Fruit fly (Drosophila melanogaster) whole organism, embryonic: ENCODE results near the gene Vps39.
A peak's percentile ranks its signal among the peaks of the same experiment; 100 is the strongest.

Source experiments
- Antp ChIP-seq: fragments of 200-800 bp; sonication (Bioruptor generic); optimal IDR thresholded peaks from 3 replicates; lab custom pipeline; 2016; ENCODE audit warnings: missing biosample characterization, missing genetic modification characterization
- Atf6 ChIP-seq: fragments of 200-800 bp; sonication (Bioruptor generic); IDR thresholded peaks from 2 replicates; pipeline ENCODE4 v1.3.6; 2022; ENCODE audit warnings: missing biosample characterization, missing genetic modification characterization
- Blimp-1 ChIP-seq: fragments of 200-800 bp; sonication (Bioruptor generic); optimal IDR thresholded peaks from 3 replicates; lab custom pipeline; 2018; ENCODE audit warnings: missing biosample characterization, missing genetic modification characterization, mild to moderate bottlenecking, moderate library complexity, missing genetic modification reagents
- BtbVII ChIP-seq: fragments of 200-800 bp; sonication (Bioruptor generic); optimal IDR thresholded peaks from 3 replicates; lab custom pipeline; 2017; ENCODE audit warnings: missing biosample characterization, mild to moderate bottlenecking, missing genetic modification characterization
- CG10979 ChIP-seq: fragments of 200-800 bp; sonication (Bioruptor generic); optimal IDR thresholded peaks from 2 replicates; lab custom pipeline; 2018; ENCODE audit warnings: missing biosample characterization, mild to moderate bottlenecking, missing genetic modification characterization, moderate library complexity
- CG13775 ChIP-seq: fragments of 200-800 bp; sonication (Bioruptor generic); optimal IDR thresholded peaks from 3 replicates; lab custom pipeline; 2017; ENCODE audit warnings: missing biosample characterization, mild to moderate bottlenecking, missing genetic modification characterization
- CG15269 ChIP-seq: fragments of 200-800 bp; sonication (Bioruptor generic); optimal IDR thresholded peaks from 2 replicates; lab custom pipeline; 2018; ENCODE audit warnings: missing biosample characterization, mild to moderate bottlenecking, missing genetic modification characterization, moderate library complexity
- CG15601 ChIP-seq: fragments of 200-800 bp; sonication (Bioruptor generic); optimal IDR thresholded peaks from 3 replicates; lab custom pipeline; 2019; ENCODE audit warnings: missing biosample characterization, mild to moderate bottlenecking, missing genetic modification characterization, moderate library complexity
- CG17328 ChIP-seq: fragments of 200-800 bp; sonication (Bioruptor generic); IDR thresholded peaks from 2 replicates; pipeline ENCODE4 v1.3.6; 2022; ENCODE audit warnings: missing biosample characterization, missing genetic modification characterization
- CG18764 ChIP-seq: fragments of 200-800 bp; sonication (Bioruptor generic); optimal IDR thresholded peaks from 3 replicates; lab custom pipeline; 2016; ENCODE audit warnings: missing biosample characterization, missing genetic modification characterization
- CG3847 ChIP-seq: fragments of 200-800 bp; sonication (Bioruptor generic); IDR thresholded peaks from 2 replicates; pipeline ENCODE4 v1.3.6; 2022; ENCODE audit warnings: missing biosample characterization, missing genetic modification characterization
- CG4282 ChIP-seq: fragments of 200-800 bp; sonication (Bioruptor generic); optimal IDR thresholded peaks from 2 replicates; lab custom pipeline; 2016; ENCODE audit warnings: missing biosample characterization, missing genetic modification characterization
- CG6272 ChIP-seq: fragments of 200-800 bp; sonication (Bioruptor generic); IDR thresholded peaks from 2 replicates; pipeline ENCODE4 v1.3.6; 2022; ENCODE audit warnings: missing biosample characterization, missing genetic modification characterization
- CG6683 ChIP-seq: fragments of 200-800 bp; sonication (Bioruptor generic); optimal IDR thresholded peaks from 2 replicates; lab custom pipeline; 2017; ENCODE audit warnings: missing biosample characterization, mild to moderate bottlenecking, missing genetic modification characterization, missing genetic modification reagents
- CG7963 ChIP-seq: fragments of 200-800 bp; sonication (Bioruptor generic); IDR thresholded peaks from 3 replicates; pipeline ENCODE4 v1.3.6; 2022; ENCODE audit warnings: missing biosample characterization, missing genetic modification characterization; ENCODE audit not compliant: partially characterized antibody
- CG8089 ChIP-seq: fragments of 200-800 bp; sonication (Bioruptor generic); optimal IDR thresholded peaks from 3 replicates; lab custom pipeline; 2016; ENCODE audit warnings: missing biosample characterization, missing genetic modification characterization
- CG8290 ChIP-seq, 3 experiments: fragments of 200-800 bp; sonication (Bioruptor generic); optimal IDR thresholded peaks; 2 replicates each; lab custom pipeline; 2016 to 2019; ENCODE audit warnings: missing biosample characterization in 3 of 3, missing genetic modification characterization in 3 of 3, mild to moderate bottlenecking in 2 of 3, moderate library complexity in 1 of 3
- CG8765 ChIP-seq: fragments of 200-800 bp; sonication (Bioruptor generic); IDR thresholded peaks from 2 replicates; pipeline ENCODE4 v1.3.6; 2022; ENCODE audit warnings: missing biosample characterization, missing genetic modification characterization
- CG9727 ChIP-seq: fragments of 200-800 bp; sonication (Bioruptor generic); optimal IDR thresholded peaks from 3 replicates; lab custom pipeline; 2017; ENCODE audit warnings: missing biosample characterization, mild to moderate bottlenecking, missing genetic modification characterization
- Deaf1 ChIP-seq: fragments of 200-800 bp; optimal IDR thresholded peaks from 3 replicates; lab custom pipeline; 2019; ENCODE audit warnings: missing biosample characterization, mild to moderate bottlenecking, missing genetic modification characterization, moderate library complexity
- Doc3 ChIP-seq: fragments of 200-800 bp; sonication (Bioruptor generic); IDR thresholded peaks from 3 replicates; pipeline ENCODE4 v1.3.6; 2022; ENCODE audit warnings: missing biosample characterization, missing genetic modification characterization; ENCODE audit not compliant: partially characterized antibody
- Fer1 ChIP-seq: fragments of 200-800 bp; sonication (Bioruptor generic); optimal IDR thresholded peaks from 2 replicates; lab custom pipeline; 2017; ENCODE audit warnings: missing biosample characterization, mild to moderate bottlenecking, missing genetic modification characterization
- Fer2 ChIP-seq: fragments of 200-800 bp; sonication (Bioruptor generic); optimal IDR thresholded peaks from 2 replicates; lab custom pipeline; 2018; ENCODE audit warnings: missing biosample characterization, mild to moderate bottlenecking, missing genetic modification characterization, moderate library complexity
- H2.0 ChIP-seq: fragments of 200-800 bp; sonication (Bioruptor generic); IDR thresholded peaks from 2 replicates; pipeline ENCODE4 v1.3.6; 2022; ENCODE audit warnings: missing biosample characterization, missing genetic modification characterization
- HLHmδ ChIP-seq: fragments of 200-800 bp; sonication (Bioruptor generic); optimal IDR thresholded peaks from 2 replicates; lab custom pipeline; 2018; ENCODE audit warnings: missing biosample characterization, mild to moderate bottlenecking, missing genetic modification characterization, moderate library complexity
- MBD-R2 ChIP-seq: fragments of 200-800 bp; sonication (Bioruptor generic); IDR thresholded peaks from 2 replicates; pipeline ENCODE4 v1.3.6; 2022; ENCODE audit warnings: missing biosample characterization, missing genetic modification characterization
- MTF-1 ChIP-seq: fragments of 200-800 bp; sonication (Bioruptor generic); optimal IDR thresholded peaks from 2 replicates; lab custom pipeline; 2018; ENCODE audit warnings: missing biosample characterization, mild to moderate bottlenecking, missing genetic modification characterization, borderline replicate concordance
- Mrtf ChIP-seq: fragments of 200-800 bp; sonication (Bioruptor generic); IDR thresholded peaks from 3 replicates; pipeline ENCODE4 v1.3.6; 2022; ENCODE audit warnings: missing biosample characterization, missing genetic modification characterization
- NFAT ChIP-seq: fragments of 200-800 bp; sonication (Bioruptor generic); IDR thresholded peaks from 2 replicates; pipeline ENCODE4 v1.3.6; 2022; ENCODE audit warnings: missing biosample characterization, missing genetic modification characterization
- Pdp1 ChIP-seq, 2 experiments: fragments of 200-800 bp; sonication (Bioruptor generic); optimal IDR thresholded peaks; 3 replicates each; lab custom pipeline; 2016; ENCODE audit warnings: missing biosample characterization in 2 of 2, missing genetic modification characterization in 2 of 2, mild to moderate bottlenecking in 1 of 2, moderate library complexity in 1 of 2
- Rx ChIP-seq: fragments of 200-800 bp; sonication (Bioruptor generic); IDR thresholded peaks from 2 replicates; pipeline ENCODE4 v1.3.6; 2022; ENCODE audit warnings: missing biosample characterization, missing genetic modification characterization
- Six4 ChIP-seq: fragments of 200-800 bp; sonication (Bioruptor generic); optimal IDR thresholded peaks from 2 replicates; lab custom pipeline; 2016; ENCODE audit warnings: missing biosample characterization, missing genetic modification characterization
- Sry-β ChIP-seq: fragments of 200-800 bp; sonication (Bioruptor generic); optimal IDR thresholded peaks from 2 replicates; lab custom pipeline; 2018; ENCODE audit warnings: missing biosample characterization, mild to moderate bottlenecking, missing genetic modification characterization, moderate library complexity
- Usf ChIP-seq: fragments of 200-800 bp; sonication (Bioruptor generic); optimal IDR thresholded peaks from 2 replicates; lab custom pipeline; 2017; ENCODE audit warnings: missing genotype, missing biosample characterization, missing genetic modification characterization
- amos ChIP-seq: fragments of 200-800 bp; sonication (Bioruptor generic); IDR thresholded peaks from 2 replicates; pipeline ENCODE4 v1.3.6; 2022; ENCODE audit warnings: missing biosample characterization, missing genetic modification characterization; ENCODE audit not compliant: partially characterized antibody
- ara ChIP-seq: fragments of 200-800 bp; sonication (Bioruptor generic); IDR thresholded peaks from 2 replicates; pipeline ENCODE4 v1.3.6; 2022; ENCODE audit warnings: missing biosample characterization, missing genetic modification characterization
- cad ChIP-seq: fragments of >200 bp; optimal IDR thresholded peaks from 2 replicates; lab custom pipeline; 2017; ENCODE audit warnings: missing biosample characterization, missing genetic modification characterization
- dmrt99B ChIP-seq: fragments of 200-800 bp; sonication (Bioruptor generic); optimal IDR thresholded peaks from 2 replicates; lab custom pipeline; 2018; ENCODE audit warnings: missing biosample characterization, mild to moderate bottlenecking, missing genetic modification characterization, moderate library complexity
- dpn ChIP-seq, 2 experiments: fragments of 200-800 bp; sonication (Bioruptor generic); optimal IDR thresholded peaks; 3 replicates each; lab custom pipeline; 2016; ENCODE audit warnings: missing biosample characterization in 2 of 2, missing genetic modification characterization in 2 of 2
- ems ChIP-seq: fragments of 200-800 bp; sonication (Bioruptor generic); optimal IDR thresholded peaks from 3 replicates; lab custom pipeline; 2016; ENCODE audit warnings: missing biosample characterization, missing genetic modification characterization
- esg ChIP-seq: fragments of 200-800 bp; sonication (Bioruptor generic); conservative IDR thresholded peaks from 2 replicates; pipeline ENCODE4 v1.3.6; 2022; ENCODE audit warnings: missing biosample characterization, missing genetic modification characterization
- gcm ChIP-seq: fragments of 200-800 bp; sonication (Bioruptor generic); optimal IDR thresholded peaks from 2 replicates; lab custom pipeline; 2019; ENCODE audit warnings: missing biosample characterization, mild to moderate bottlenecking, missing genetic modification characterization, moderate library complexity
- her ChIP-seq: fragments of 200-800 bp; sonication (Bioruptor generic); optimal IDR thresholded peaks from 2 replicates; lab custom pipeline; 2016; ENCODE audit warnings: missing biosample characterization, missing genetic modification characterization
- lov ChIP-seq, 2 experiments: fragments of 200-800 bp in 1 of 2; fragments of >200 bp in 1 of 2; sonication (Bioruptor generic) in 1 of 2; IDR thresholded peaks in 1 of 2; optimal IDR thresholded peaks in 1 of 2; 2 replicates in 1 of 2; 3 replicates in 1 of 2; pipeline versions ENCODE4 v1.3.6 to Lab custom; 2017 to 2022; ENCODE audit warnings: missing biosample characterization in 1 of 2, missing genetic modification characterization in 1 of 2
- mirr ChIP-seq: fragments of 200-800 bp; sonication (Bioruptor generic); optimal IDR thresholded peaks from 3 replicates; lab custom pipeline; 2018; ENCODE audit warnings: missing biosample characterization, mild to moderate bottlenecking, missing genetic modification characterization
- nerfin-1 ChIP-seq: fragments of 200-800 bp; sonication (Bioruptor generic); optimal IDR thresholded peaks from 3 replicates; lab custom pipeline; 2019; ENCODE audit warnings: missing biosample characterization, mild to moderate bottlenecking, missing genetic modification characterization, moderate library complexity
- pho ChIP-seq: fragments of 200-800 bp; sonication (Bioruptor generic); optimal IDR thresholded peaks from 2 replicates; lab custom pipeline; 2016; ENCODE audit warnings: missing biosample characterization, missing genetic modification characterization
- scrt ChIP-seq: fragments of 200-800 bp; sonication (Bioruptor generic); optimal IDR thresholded peaks from 2 replicates; lab custom pipeline; 2018; ENCODE audit warnings: missing biosample characterization, mild to moderate bottlenecking, missing genetic modification characterization, moderate library complexity
- sd ChIP-seq: fragments of 200-800 bp; sonication (Bioruptor generic); optimal IDR thresholded peaks from 3 replicates; lab custom pipeline; 2018; ENCODE audit warnings: missing biosample characterization, mild to moderate bottlenecking, missing genetic modification characterization, moderate library complexity
- sens-2 ChIP-seq: fragments of 200-800 bp; sonication (Bioruptor generic); IDR thresholded peaks from 2 replicates; pipeline ENCODE4 v1.3.6; 2022; ENCODE audit warnings: missing biosample characterization, missing genetic modification characterization

The Vps39 gene

dm6 chr3R:18296084-18296483, 21.8 kb upstream of the Vps39 start (continued):
- TF ChIP-seq CG18764 (GFP tag; lab: Kevin White, UChicago) (no peak), CG10979 (tag; lab: Kevin White, UChicago) (no peak), CG17328 (GFP tag; lab: Robert Waterston, UW) (no peak), Fer2 (tag; lab: Kevin White, UChicago) (no peak), cad (no peak), pho (GFP tag; lab: Kevin White, UChicago) (peak; percentile 14), Mrtf (GFP tag; lab: Robert Waterston, UW) (no peak), ara (GFP tag; lab: Robert Waterston, UW) (no peak), CG7963 (GFP tag; lab: Robert Waterston, UW) (no peak), amos (no peak), Deaf1 (no peak), scrt (GFP tag; lab: Kevin White, UChicago) (peak; percentile 28), Atf6 (GFP tag; lab: Robert Waterston, UW) (peak; percentile 61), CG8765 (GFP tag; lab: Robert Waterston, UW) (no peak), dmrt99B (no peak), NFAT (no peak), Blimp-1 (no peak), MTF-1 (GFP tag; lab: Kevin White, UChicago) (no peak), H2.0 (GFP tag; lab: Robert Waterston, UW) (no peak), Pdp1 (GFP tag; optimal IDR thresholded peaks at IDR 0.05; lab: Kevin White, UChicago) (no peak), esg (GFP tag; lab: Robert Waterston, UW) (no peak), HLHmδ (GFP tag; lab: Kevin White, UChicago) (no peak), CG13775 (GFP tag; lab: Kevin White, UChicago) (no peak), Six4 (GFP tag; lab: Kevin White, UChicago) (no peak), sd (tag; lab: Kevin White, UChicago) (no peak), Usf (GFP tag; lab: Kevin White, UChicago) (no peak), CG3847 (GFP tag; lab: Robert Waterston, UW) (no peak), Sry-β (GFP tag; lab: Kevin White, UChicago) (no peak), CG15601 (tag; lab: Kevin White, UChicago) (no peak), CG6272 (GFP tag; lab: Robert Waterston, UW) (no peak), Doc3 (GFP tag; lab: Robert Waterston, UW) (no peak), dpn (GFP tag; optimal IDR thresholded peaks at IDR 0.05; lab: Kevin White, UChicago) (no peak), CG8089 (no peak), sens-2 (GFP tag; lab: Robert Waterston, UW) (no peak), gcm (GFP tag; lab: Kevin White, UChicago) (no peak), Antp (GFP tag; lab: Kevin White, UChicago) (no peak), ems (GFP tag; lab: Kevin White, UChicago) (no peak), CG15269 (tag; lab: Kevin White, UChicago) (peak; percentile 12), mirr (GFP tag; lab: Kevin White, UChicago) (peak; percentile 8), her (GFP tag; lab: Kevin White, UChicago) (peak; percentile 3), MBD-R2 (GFP tag; lab: Robert Waterston, UW) (no peak), CG8290 (GFP tag; optimal IDR thresholded peaks at IDR 0.05; lab: Kevin White, UChicago) (no peak), CG8290 (tag; optimal IDR thresholded peaks at IDR 0.05; lab: Kevin White, UChicago) (peak in 1 of 2 experiments; percentile 46), CG4282 (GFP tag; lab: Kevin White, UChicago) (no peak), Rx (GFP tag; lab: Robert Waterston, UW) (no peak), CG6683 (GFP tag; lab: Kevin White, UChicago) (peak; percentile 4), CG9727 (GFP tag; lab: Kevin White, UChicago) (peak; percentile 14), Fer1 (GFP tag; lab: Kevin White, UChicago) (peak; percentile 51), nerfin-1 (no peak), BtbVII (peak; percentile 57), lov (optimal IDR thresholded peaks at IDR 0.05; lab: Kevin White, UChicago) (no peak), lov (GFP tag; IDR thresholded peaks at IDR 0.05; lab: Robert Waterston, UW) (no peak)
